Fruit fly (Drosophila melanogaster) whole organism, embryonic: ENCODE measurements around the gene CG33172.
"Not testable (repeated sequence)": the region's sequence is repeated elsewhere in the genome, so short reads cannot be mapped to it uniquely, and the experiment has no call there.

Source experiments
- BEAF-32 ChIP-seq: fragments of 200-800 bp; sonication (Bioruptor generic); optimal IDR thresholded peaks from 3 replicates; lab custom pipeline; 2017; ENCODE audit warnings: missing biosample characterization, missing genetic modification characterization, mild to moderate bottlenecking, moderate library complexity, missing genetic modification reagents
- Bgb ChIP-seq: fragments of 200-800 bp; sonication (Bioruptor generic); IDR thresholded peaks from 2 replicates; pipeline ENCODE4 v1.3.6; 2022; ENCODE audit warnings: missing biosample characterization, missing genetic modification characterization; ENCODE audit not compliant: partially characterized antibody
- CG1024 ChIP-seq: fragments of 200-800 bp; sonication (Bioruptor generic); IDR thresholded peaks from 2 replicates; pipeline ENCODE4 v1.3.6; 2022; ENCODE audit warnings: missing biosample characterization, missing genetic modification characterization
- CG13287 ChIP-seq: fragments of 200-800 bp; sonication (Bioruptor generic); IDR thresholded peaks from 2 replicates; pipeline ENCODE4 v1.3.6; 2022; ENCODE audit warnings: missing biosample characterization, missing genetic modification characterization; ENCODE audit not compliant: partially characterized antibody
- CG14710 ChIP-seq: fragments of 200-800 bp; sonication (Bioruptor generic); optimal IDR thresholded peaks from 3 replicates; lab custom pipeline; 2019; ENCODE audit warnings: missing biosample characterization, mild to moderate bottlenecking, missing genetic modification characterization, moderate library complexity
- CG14860 ChIP-seq: fragments of 200-800 bp; sonication (Bioruptor generic); IDR thresholded peaks from 3 replicates; pipeline ENCODE4 v1.3.6; 2022; ENCODE audit warnings: missing biosample characterization, missing genetic modification characterization; ENCODE audit not compliant: partially characterized antibody
- CG2116 ChIP-seq: fragments of 200-800 bp; sonication (Bioruptor generic); optimal IDR thresholded peaks from 3 replicates; lab custom pipeline; 2018; ENCODE audit warnings: missing biosample characterization, mild to moderate bottlenecking, missing genetic modification characterization
- CG2129 ChIP-seq: fragments of 200-800 bp; sonication (Bioruptor generic); IDR thresholded peaks from 2 replicates; pipeline ENCODE4 v1.3.6; 2022; ENCODE audit warnings: missing biosample characterization, missing genetic modification characterization; ENCODE audit not compliant: partially characterized antibody
- CG30020 ChIP-seq: fragments of 200-800 bp; optimal IDR thresholded peaks from 2 replicates; lab custom pipeline; 2019; ENCODE audit warnings: missing biosample characterization, mild to moderate bottlenecking, missing genetic modification characterization, moderate library complexity
- CG32532 ChIP-seq: fragments of 200-800 bp; sonication (Bioruptor generic); IDR thresholded peaks from 2 replicates; pipeline ENCODE4 v1.3.6; 2022; ENCODE audit warnings: missing biosample characterization, missing genetic modification characterization
- CG34224 ChIP-seq: fragments of 200-800 bp; sonication (Bioruptor generic); IDR thresholded peaks from 3 replicates; pipeline ENCODE4 v1.3.6; 2022; ENCODE audit warnings: missing biosample characterization, missing genetic modification characterization; ENCODE audit not compliant: partially characterized antibody
- CG3847 ChIP-seq: fragments of 200-800 bp; sonication (Bioruptor generic); IDR thresholded peaks from 2 replicates; pipeline ENCODE4 v1.3.6; 2022; ENCODE audit warnings: missing biosample characterization, missing genetic modification characterization
- CG42726 ChIP-seq: fragments of 200-800 bp; sonication (Bioruptor generic); IDR thresholded peaks from 2 replicates; pipeline ENCODE4 v1.3.6; 2022; ENCODE audit warnings: missing biosample characterization, missing genetic modification characterization; ENCODE audit not compliant: partially characterized antibody
- CG6791 ChIP-seq: fragments of 200-800 bp; sonication (Bioruptor generic); IDR thresholded peaks from 3 replicates; pipeline ENCODE4 v1.3.6; 2022; ENCODE audit warnings: missing biosample characterization, missing genetic modification characterization; ENCODE audit not compliant: partially characterized antibody
- CG7357 ChIP-seq: fragments of 200-800 bp; sonication (Bioruptor generic); IDR thresholded peaks from 3 replicates; pipeline ENCODE4 v1.3.6; 2022; ENCODE audit warnings: missing biosample characterization, missing genetic modification characterization
- CG7963 ChIP-seq: fragments of 200-800 bp; sonication (Bioruptor generic); IDR thresholded peaks from 3 replicates; pipeline ENCODE4 v1.3.6; 2022; ENCODE audit warnings: missing biosample characterization, missing genetic modification characterization; ENCODE audit not compliant: partially characterized antibody
- CG8290 ChIP-seq, 3 experiments: fragments of 200-800 bp; sonication (Bioruptor generic); optimal IDR thresholded peaks; 2 replicates each; lab custom pipeline; 2016 to 2019; ENCODE audit warnings: missing biosample characterization in 3 of 3, missing genetic modification characterization in 3 of 3, mild to moderate bottlenecking in 2 of 3, moderate library complexity in 1 of 3
- CG9932 ChIP-seq: fragments of 200-800 bp; sonication (Bioruptor generic); IDR thresholded peaks from 2 replicates; pipeline ENCODE4 v1.3.6; 2022; ENCODE audit warnings: missing biosample characterization, missing genetic modification characterization
- Dll ChIP-seq: fragments of 200-800 bp; sonication (Bioruptor generic); IDR thresholded peaks from 4 replicates; pipeline ENCODE4 v1.3.6; 2022; ENCODE audit warnings: missing biosample characterization, missing genetic modification characterization; ENCODE audit not compliant: partially characterized antibody
- Doc3 ChIP-seq: fragments of 200-800 bp; sonication (Bioruptor generic); IDR thresholded peaks from 3 replicates; pipeline ENCODE4 v1.3.6; 2022; ENCODE audit warnings: missing biosample characterization, missing genetic modification characterization; ENCODE audit not compliant: partially characterized antibody
- Dref ChIP-seq: fragments of 200-800 bp; sonication (Bioruptor generic); IDR thresholded peaks from 2 replicates; pipeline ENCODE4 v1.3.6; 2022; ENCODE audit warnings: missing biosample characterization, missing genetic modification characterization
- HLH4C ChIP-seq: fragments of 200-800 bp; sonication (Bioruptor generic); IDR thresholded peaks from 3 replicates; pipeline ENCODE4 v1.3.6; 2022; ENCODE audit warnings: missing biosample characterization, missing genetic modification characterization; ENCODE audit not compliant: partially characterized antibody
- Hr78 ChIP-seq, 2 experiments: fragments of 200-800 bp in 1 of 2; fragments of >200 bp in 1 of 2; sonication (Bioruptor generic) in 1 of 2; optimal IDR thresholded peaks; 2 replicates each; lab custom pipeline; 2017 to 2019; ENCODE audit warnings: missing biosample characterization in 2 of 2, missing genetic modification characterization in 2 of 2, mild to moderate bottlenecking in 1 of 2, moderate library complexity in 1 of 2
- MBD-R2 ChIP-seq: fragments of 200-800 bp; sonication (Bioruptor generic); IDR thresholded peaks from 2 replicates; pipeline ENCODE4 v1.3.6; 2022; ENCODE audit warnings: missing biosample characterization, missing genetic modification characterization
- MESR4 ChIP-seq: fragments of 200-800 bp; sonication (Bioruptor generic); optimal IDR thresholded peaks from 2 replicates; lab custom pipeline; 2018; ENCODE audit warnings: missing biosample characterization, mild to moderate bottlenecking, missing genetic modification characterization, moderate library complexity
- Med ChIP-seq: fragments of 200-800 bp; sonication (Bioruptor generic); peaks from one replicate; lab custom pipeline; 2016; ENCODE audit warnings: missing biosample characterization, missing genetic modification characterization, mild to moderate bottlenecking, inconsistent platforms, moderate library complexity
- Opbp ChIP-seq: fragments of 200-800 bp; sonication (Bioruptor generic); IDR thresholded peaks from 3 replicates; pipeline ENCODE4 v1.3.6; 2022; ENCODE audit warnings: missing biosample characterization, missing genetic modification characterization; ENCODE audit not compliant: partially characterized antibody
- Ptx1 ChIP-seq: fragments of 200-800 bp; sonication (Bioruptor generic); IDR thresholded peaks from 2 replicates; pipeline ENCODE4 v1.3.6; 2022; ENCODE audit warnings: missing biosample characterization, missing genetic modification characterization
- Scr ChIP-seq: fragments of 200-800 bp; sonication (Bioruptor generic); IDR thresholded peaks from 2 replicates; pipeline ENCODE4 v1.3.6; 2022; ENCODE audit warnings: missing biosample characterization, missing genetic modification characterization; ENCODE audit not compliant: partially characterized antibody
- amos ChIP-seq: fragments of 200-800 bp; sonication (Bioruptor generic); IDR thresholded peaks from 2 replicates; pipeline ENCODE4 v1.3.6; 2022; ENCODE audit warnings: missing biosample characterization, missing genetic modification characterization; ENCODE audit not compliant: partially characterized antibody
- bbx ChIP-seq: fragments of 200-800 bp; sonication (Bioruptor generic); IDR thresholded peaks from 2 replicates; pipeline ENCODE4 v1.3.6; 2022; ENCODE audit warnings: missing biosample characterization, missing genetic modification characterization; ENCODE audit not compliant: partially characterized antibody
- hb ChIP-seq: fragments of 200-800 bp; sonication (Bioruptor generic); IDR thresholded peaks from 3 replicates; pipeline ENCODE4 v1.3.6; 2022; ENCODE audit warnings: missing biosample characterization, missing genetic modification characterization; ENCODE audit not compliant: partially characterized antibody
- knrl ChIP-seq: fragments of 200-800 bp; sonication (Bioruptor generic); IDR thresholded peaks from 3 replicates; pipeline ENCODE4 v1.3.6; 2022; ENCODE audit warnings: missing biosample characterization, missing genetic modification characterization; ENCODE audit not compliant: partially characterized antibody
- lola ChIP-seq, 3 experiments: fragments of >200 bp in 2 of 3; fragments of 200-800 bp in 1 of 3; sonication (Bioruptor generic) in 1 of 3; optimal IDR thresholded peaks; 2 replicates each; lab custom pipeline; 2017 to 2019; ENCODE audit warnings: missing biosample characterization in 3 of 3, missing genetic modification characterization in 3 of 3, mild to moderate bottlenecking in 1 of 3, moderate library complexity in 1 of 3
- pzg ChIP-seq: fragments of 200-800 bp; sonication (Bioruptor generic); optimal IDR thresholded peaks from 3 replicates; lab custom pipeline; 2018; ENCODE audit warnings: missing biosample characterization, mild to moderate bottlenecking, missing genetic modification characterization, moderate library complexity
- row ChIP-seq: fragments of 200-800 bp; sonication (Bioruptor generic); IDR thresholded peaks from 3 replicates; pipeline ENCODE4 v1.3.6; 2022; ENCODE audit warnings: missing biosample characterization, missing genetic modification characterization
- sens ChIP-seq: fragments of 200-800 bp; sonication (Bioruptor generic); peaks from one replicate; lab custom pipeline; 2016; ENCODE audit warnings: missing biosample characterization, missing genetic modification characterization
- slbo ChIP-seq: fragments of 200-800 bp; sonication (Bioruptor generic); IDR thresholded peaks from 2 replicates; pipeline ENCODE4 v1.3.6; 2022; ENCODE audit warnings: missing biosample characterization, missing genetic modification characterization
- tna ChIP-seq: fragments of 200-800 bp; sonication (Bioruptor generic); IDR thresholded peaks from 2 replicates; pipeline ENCODE4 v1.3.6; 2022; ENCODE audit warnings: missing biosample characterization, missing genetic modification characterization; ENCODE audit not compliant: partially characterized antibody
- unc-4 ChIP-seq: fragments of 200-800 bp; sonication (Bioruptor generic); IDR thresholded peaks from 2 replicates; pipeline ENCODE4 v1.3.6; 2022; ENCODE audit warnings: missing biosample characterization, missing genetic modification characterization; ENCODE audit not compliant: partially characterized antibody
- vnd ChIP-seq: fragments of 200-800 bp; sonication (Bioruptor generic); IDR thresholded peaks from 3 replicates; pipeline ENCODE4 v1.3.6; 2022; ENCODE audit warnings: missing biosample characterization, missing genetic modification characterization; ENCODE audit not compliant: partially characterized antibody
- zen2 ChIP-seq: fragments of 200-800 bp; sonication (Bioruptor generic); IDR thresholded peaks from 3 replicates; pipeline ENCODE4 v1.3.6; 2022; ENCODE audit warnings: missing biosample characterization, missing genetic modification characterization; ENCODE audit not compliant: partially characterized antibody

Gene CG33172

dm6 chrX:15795951-15796443 is 26.5 kb downstream of the CG33172 start, which contains the start of gene sordd1 (continued):
- TF ChIP-seq zen2 (GFP tag; lab: Robert Waterston, UW) (peak; percentile 75; the same call in 2 of the 3 replicates), CG2129 (GFP tag; lab: Robert Waterston, UW) (peak; percentile 81), CG1024 (GFP tag; lab: Robert Waterston, UW) (peak; percentile 78), CG9932 (GFP tag; lab: Robert Waterston, UW) (peak; percentile 35; the same call in 1 of the 2 replicates), sens (GFP tag; lab: Kevin White, UChicago) (peak; percentile 31), CG34224 (GFP tag; lab: Robert Waterston, UW) (peak; percentile 85), Opbp (GFP tag; lab: Robert Waterston, UW) (peak; percentile 88), CG13287 (GFP tag; lab: Robert Waterston, UW) (peak; percentile 89), BEAF-32 (peak; percentile 81), Doc3 (peak; percentile 82), HLH4C (GFP tag; lab: Robert Waterston, UW) (peak; percentile 92), knrl (GFP tag; lab: Robert Waterston, UW) (peak; percentile 93), CG7357 (GFP tag; lab: Robert Waterston, UW) (peak; percentile 96), CG30020 (tag; lab: Kevin White, UChicago) (peak; percentile 86), Med (GFP tag; lab: Kevin White, UChicago) (peak; percentile 3), CG2116 (GFP tag; lab: Kevin White, UChicago) (peak; percentile 63), vnd (peak; percentile 90), CG42726 (GFP tag; lab: Robert Waterston, UW) (peak; percentile 87), pzg (GFP tag; lab: Kevin White, UChicago) (peak; percentile 31), Dref (peak; percentile 79), CG7963 (peak; percentile 85), hb (GFP tag; lab: Robert Waterston, UW) (peak; percentile 82), MBD-R2 (GFP tag; lab: Robert Waterston, UW) (peak; percentile 31; the same call in 1 of the 2 replicates), CG3847 (GFP tag; lab: Robert Waterston, UW) (peak; percentile 35; the same call in 1 of the 2 replicates), CG14710 (peak; percentile 4), lola (GFP tag; optimal IDR thresholded peaks at IDR 0.05; lab: Kevin White, UChicago) (peak in 1 of 3 experiments; percentile 77), row (GFP tag; lab: Robert Waterston, UW) (peak; percentile 77), unc-4 (GFP tag; lab: Robert Waterston, UW) (peak; percentile 85), slbo (GFP tag; lab: Robert Waterston, UW) (peak; percentile 39; the same call in 1 of the 2 replicates), CG6791 (GFP tag; lab: Robert Waterston, UW) (peak; percentile 97), MESR4 (GFP tag; lab: Kevin White, UChicago) (peak; percentile 8), Dll (peak; percentile 87), amos (GFP tag; lab: Robert Waterston, UW) (peak; percentile 93)

dm6 chrX:15799085-15799557 is 29.7 kb downstream of the CG33172 start, which contains the start of the genes sordd2 and CG15602:
sordd2 (minus strand) TSS chrX:15799162.
CG15602 (plus strand) TSS chrX:15799426.
- TF ChIP-seq unc-4 (GFP tag; lab: Robert Waterston, UW) (peak; percentile 84), vnd (peak; percentile 68), Dll (peak; percentile 80), Ptx1 (GFP tag; lab: Robert Waterston, UW) (0 out of 2 replicates have a peak, but pooled peaks have one; percentile 11), Scr (peak; percentile 81), Med (GFP tag; lab: Kevin White, UChicago) (peak; percentile 15), CG8290 (GFP tag; optimal IDR thresholded peaks at IDR 0.05; lab: Kevin White, UChicago) (peak; percentile 87), tna (GFP tag; lab: Robert Waterston, UW) (peak; percentile 62), CG13287 (GFP tag; lab: Robert Waterston, UW) (peak; percentile 33), Hr78 (GFP tag; optimal IDR thresholded peaks at IDR 0.05; lab: Kevin White, UChicago) (peak in 1 of 2 experiments; percentile 66), bbx (GFP tag; lab: Robert Waterston, UW) (peak; percentile 86), CG7357 (GFP tag; lab: Robert Waterston, UW) (0 out of 3 replicates have a peak, but pooled peaks have one; percentile 20), CG30020 (tag; lab: Kevin White, UChicago) (peak; percentile 88), CG34224 (GFP tag; lab: Robert Waterston, UW) (peak; percentile 60; the same call in 2 of the 3 replicates), Bgb (peak; percentile 94), amos (GFP tag; lab: Robert Waterston, UW) (peak; percentile 63), CG14860 (GFP tag; lab: Robert Waterston, UW) (peak; percentile 56), CG32532 (GFP tag; lab: Robert Waterston, UW) (peak; percentile 17; the same call in 1 of the 2 replicates)
- TF ChIP-seq CG8290 (tag; optimal IDR thresholded peaks at IDR 0.05; lab: Kevin White, UChicago): not testable (repeated sequence)
